Worm (Caenorhabditis elegans): ENCODE results near the gene thn-2.

Gene thn-2

ce11 chrIV:12428467-12428866 lies 45.5 kb downstream of the thn-2 start, which contains the start of gene col-130:
col-130 (minus strand) TSS chrIV:12428516.
- TF ChIP-seq D2030.7 (GFP tag; IDR thresholded peaks at IDR 0.05), result no peak
- TF ChIP-seq dpl-1 (GFP tag; optimal IDR thresholded peaks at IDR 0.05), result no peak
- TF ChIP-seq lin-35 (GFP tag; optimal IDR thresholded peaks at IDR 0.05), result no peak
- TF ChIP-seq ztf-28 (GFP tag; IDR thresholded peaks at IDR 0.05), result no peak
- TF ChIP-seq fkh-3 (tag; optimal IDR thresholded peaks at IDR 0.05), result no peak
- no peak for TF ChIP-seq ztf-6 (GFP tag; IDR thresholded peaks at IDR 0.05)
- TF ChIP-seq egl-44 (GFP tag; IDR thresholded peaks at IDR 0.05), result no peak
- no peak for TF ChIP-seq die-1 (tag; optimal IDR thresholded peaks at IDR 0.05)
- TF ChIP-seq bed-2 (GFP tag; IDR thresholded peaks at IDR 0.05), result no peak
- TF ChIP-seq lin-26 (GFP tag; IDR thresholded peaks at IDR 0.05), result no peak
- no peak for TF ChIP-seq dox-1 (GFP tag; IDR thresholded peaks at IDR 0.05)
- no peak for TF ChIP-seq F37B4.10 (GFP tag; IDR thresholded peaks at IDR 0.05)
- TF ChIP-seq him-1 (tag; optimal IDR thresholded peaks at IDR 0.05), result no peak
- no peak for TF ChIP-seq mcd-1 (GFP tag; IDR thresholded peaks at IDR 0.05)
- no peak for TF ChIP-seq F39B2.1 (GFP tag; IDR thresholded peaks at IDR 0.05)
- TF ChIP-seq sptf-2 (GFP tag; optimal IDR thresholded peaks at IDR 0.05), result no peak
- TF ChIP-seq sea-2 (GFP tag; IDR thresholded peaks at IDR 0.05), result no peak
- TF ChIP-seq bed-1 (GFP tag; IDR thresholded peaks at IDR 0.05), result no peak
- no peak for TF ChIP-seq let-607 (tag; optimal IDR thresholded peaks at IDR 0.05)
- TF ChIP-seq dpff-1 (tag; optimal IDR thresholded peaks at IDR 0.05), result no peak

DNA sequence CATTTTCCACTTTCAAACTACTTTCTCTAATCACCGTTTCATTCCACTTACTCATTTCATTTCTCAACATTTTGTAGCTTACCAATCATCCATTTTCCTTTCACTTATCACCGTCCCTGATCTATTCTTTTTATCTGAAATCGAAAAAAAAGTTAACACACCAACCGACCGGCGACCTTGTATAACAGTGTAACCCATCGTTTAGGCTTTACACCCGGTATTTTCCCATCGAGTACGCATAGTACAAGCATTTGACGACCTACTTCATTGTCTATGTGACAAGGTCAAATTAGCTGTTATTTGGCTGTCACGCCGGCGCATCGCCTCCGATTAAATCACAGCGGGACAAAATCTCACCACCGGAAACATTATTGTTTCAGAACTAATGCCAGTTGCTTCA lies 46.5 kb downstream of the thn-2 start:
- TF ChIP-seq ztf-22 (GFP tag; optimal IDR thresholded peaks at IDR 0.05), result no peak
- no peak for TF ChIP-seq Y95B8A.8 (GFP tag; IDR thresholded peaks at IDR 0.05)
- no peak for TF ChIP-seq snpc-4 (GFP tag; optimal IDR thresholded peaks at IDR 0.05)
- TF ChIP-seq snpc-4 (tag; optimal IDR thresholded peaks at IDR 0.05), result no peak
- TF ChIP-seq F23B12.7 (tag; optimal IDR thresholded peaks at IDR 0.05; ENCODE audit: insufficient read depth), result no peak
- no peak for TF ChIP-seq C17E4.6 (GFP tag; IDR thresholded peaks at IDR 0.05)
- TF ChIP-seq lin-54 (GFP tag; optimal IDR thresholded peaks at IDR 0.05), result no peak
- no peak for TF ChIP-seq F49E8.2 (tag; optimal IDR thresholded peaks at IDR 0.05; ENCODE audit: insufficient read depth)
- TF ChIP-seq F57C9.4 (tag; optimal IDR thresholded peaks at IDR 0.05), result no peak
- TF ChIP-seq Y67H2A.10 (GFP tag; conservative IDR thresholded peaks at IDR 0.05), result no peak
- no peak for TF ChIP-seq somi-1 (GFP tag; optimal IDR thresholded peaks at IDR 0.05)
- TF ChIP-seq nhr-120 (GFP tag; IDR thresholded peaks at IDR 0.05), result no peak
- TF ChIP-seq snpc-1.3 (tag; optimal IDR thresholded peaks at IDR 0.05; ENCODE audit: insufficient read depth), result no peak
- no peak for TF ChIP-seq attf-5 (GFP tag; optimal IDR thresholded peaks at IDR 0.05)
- no peak for TF ChIP-seq ztf-25 (GFP tag; IDR thresholded peaks at IDR 0.05)
- TF ChIP-seq F52B5.7 (tag; optimal IDR thresholded peaks at IDR 0.05), result no peak
- no peak for TF ChIP-seq nhr-179 (tag; optimal IDR thresholded peaks at IDR 0.05)
- TF ChIP-seq F37B4.10 (GFP tag; IDR thresholded peaks at IDR 0.05), result no peak
- TF ChIP-seq ztf-3 (GFP tag; optimal IDR thresholded peaks at IDR 0.05), result no peak

ce11 chrIV:12431755-12432154 lies 48.8 kb downstream of the thn-2 start:
- no peak for TF ChIP-seq hsf-1 (GFP tag; IDR thresholded peaks at IDR 0.05)
